Fruit fly (Drosophila melanogaster) whole organism, embryonic: Measurements from ENCODE around the gene Psf2.
A peak's percentile ranks its signal among the peaks of the same experiment; 100 is the strongest.

ENCODE experiments used
- Ada2b ChIP-seq: fragments of 200-800 bp; sonication (Bioruptor generic); IDR thresholded peaks from 2 replicates; pipeline ENCODE4 v1.3.6; 2022; ENCODE audit warnings: missing biosample characterization, missing genetic modification characterization
- BEAF-32 ChIP-seq: fragments of 200-800 bp; sonication (Bioruptor generic); optimal IDR thresholded peaks from 3 replicates; lab custom pipeline; 2017; ENCODE audit warnings: missing biosample characterization, missing genetic modification characterization, mild to moderate bottlenecking, moderate library complexity, missing genetic modification reagents
- Bdp1 ChIP-seq: fragments of 200-800 bp; sonication (Bioruptor generic); optimal IDR thresholded peaks from 3 replicates; lab custom pipeline; 2016; ENCODE audit warnings: missing biosample characterization, missing genetic modification characterization
- Bgb ChIP-seq: fragments of 200-800 bp; sonication (Bioruptor generic); IDR thresholded peaks from 2 replicates; pipeline ENCODE4 v1.3.6; 2022; ENCODE audit warnings: missing biosample characterization, missing genetic modification characterization; ENCODE audit not compliant: partially characterized antibody
- CG14667 ChIP-seq: fragments of 200-800 bp; sonication (Bioruptor generic); IDR thresholded peaks from 2 replicates; pipeline ENCODE4 v1.3.6; 2022; ENCODE audit warnings: missing biosample characterization, missing genetic modification characterization
- CG14860 ChIP-seq: fragments of 200-800 bp; sonication (Bioruptor generic); IDR thresholded peaks from 3 replicates; pipeline ENCODE4 v1.3.6; 2022; ENCODE audit warnings: missing biosample characterization, missing genetic modification characterization; ENCODE audit not compliant: partially characterized antibody
- CG15479 ChIP-seq: fragments of 200-800 bp; sonication (Bioruptor generic); optimal IDR thresholded peaks from 3 replicates; lab custom pipeline; 2019; ENCODE audit warnings: missing biosample characterization, mild to moderate bottlenecking, missing genetic modification characterization, moderate library complexity
- CG16813 ChIP-seq: fragments of 200-800 bp; sonication (Bioruptor generic); IDR thresholded peaks from 3 replicates; pipeline ENCODE4 v1.3.6; 2022; ENCODE audit warnings: missing biosample characterization, missing genetic modification characterization; ENCODE audit not compliant: partially characterized antibody
- CG18262 ChIP-seq: fragments of 200-800 bp; optimal IDR thresholded peaks from 3 replicates; lab custom pipeline; 2019; ENCODE audit warnings: missing biosample characterization, mild to moderate bottlenecking, missing genetic modification characterization, moderate library complexity
- CG2889 ChIP-seq: fragments of 200-800 bp; sonication (Bioruptor generic); IDR thresholded peaks from 3 replicates; pipeline ENCODE4 v1.3.6; 2022; ENCODE audit warnings: missing biosample characterization, missing genetic modification characterization
- CG34224 ChIP-seq: fragments of 200-800 bp; sonication (Bioruptor generic); IDR thresholded peaks from 3 replicates; pipeline ENCODE4 v1.3.6; 2022; ENCODE audit warnings: missing biosample characterization, missing genetic modification characterization; ENCODE audit not compliant: partially characterized antibody
- CG42726 ChIP-seq: fragments of 200-800 bp; sonication (Bioruptor generic); IDR thresholded peaks from 2 replicates; pipeline ENCODE4 v1.3.6; 2022; ENCODE audit warnings: missing biosample characterization, missing genetic modification characterization; ENCODE audit not compliant: partially characterized antibody
- CG6654 ChIP-seq: fragments of 200-800 bp; sonication (Bioruptor generic); optimal IDR thresholded peaks from 2 replicates; lab custom pipeline; 2017; ENCODE audit warnings: missing biosample characterization, mild to moderate bottlenecking, missing genetic modification characterization
- CG6791 ChIP-seq: fragments of 200-800 bp; sonication (Bioruptor generic); IDR thresholded peaks from 3 replicates; pipeline ENCODE4 v1.3.6; 2022; ENCODE audit warnings: missing biosample characterization, missing genetic modification characterization; ENCODE audit not compliant: partially characterized antibody
- CG7963 ChIP-seq: fragments of 200-800 bp; sonication (Bioruptor generic); IDR thresholded peaks from 3 replicates; pipeline ENCODE4 v1.3.6; 2022; ENCODE audit warnings: missing biosample characterization, missing genetic modification characterization; ENCODE audit not compliant: partially characterized antibody
- D19A ChIP-seq: fragments of 200-800 bp; optimal IDR thresholded peaks from 3 replicates; lab custom pipeline; 2019; ENCODE audit warnings: missing biosample characterization, mild to moderate bottlenecking, missing genetic modification characterization, moderate library complexity
- D19B ChIP-seq: fragments of 200-800 bp; sonication (Bioruptor generic); optimal IDR thresholded peaks from 2 replicates; lab custom pipeline; 2017; ENCODE audit warnings: missing biosample characterization, mild to moderate bottlenecking, missing genetic modification characterization
- Doc3 ChIP-seq: fragments of 200-800 bp; sonication (Bioruptor generic); IDR thresholded peaks from 3 replicates; pipeline ENCODE4 v1.3.6; 2022; ENCODE audit warnings: missing biosample characterization, missing genetic modification characterization; ENCODE audit not compliant: partially characterized antibody
- Fer2 ChIP-seq: fragments of 200-800 bp; sonication (Bioruptor generic); optimal IDR thresholded peaks from 2 replicates; lab custom pipeline; 2018; ENCODE audit warnings: missing biosample characterization, mild to moderate bottlenecking, missing genetic modification characterization, moderate library complexity
- HLH4C ChIP-seq: fragments of 200-800 bp; sonication (Bioruptor generic); IDR thresholded peaks from 3 replicates; pipeline ENCODE4 v1.3.6; 2022; ENCODE audit warnings: missing biosample characterization, missing genetic modification characterization; ENCODE audit not compliant: partially characterized antibody
- Opbp ChIP-seq: fragments of 200-800 bp; sonication (Bioruptor generic); IDR thresholded peaks from 3 replicates; pipeline ENCODE4 v1.3.6; 2022; ENCODE audit warnings: missing biosample characterization, missing genetic modification characterization; ENCODE audit not compliant: partially characterized antibody
- Rfx ChIP-seq: fragments of 200-800 bp; sonication (Bioruptor generic); IDR thresholded peaks from 2 replicates; pipeline ENCODE4 v1.3.6; 2022; ENCODE audit warnings: missing biosample characterization, missing genetic modification characterization
- Scr ChIP-seq: fragments of 200-800 bp; sonication (Bioruptor generic); IDR thresholded peaks from 2 replicates; pipeline ENCODE4 v1.3.6; 2022; ENCODE audit warnings: missing biosample characterization, missing genetic modification characterization; ENCODE audit not compliant: partially characterized antibody
- amos ChIP-seq: fragments of 200-800 bp; sonication (Bioruptor generic); IDR thresholded peaks from 2 replicates; pipeline ENCODE4 v1.3.6; 2022; ENCODE audit warnings: missing biosample characterization, missing genetic modification characterization; ENCODE audit not compliant: partially characterized antibody
- ara ChIP-seq: fragments of 200-800 bp; sonication (Bioruptor generic); IDR thresholded peaks from 2 replicates; pipeline ENCODE4 v1.3.6; 2022; ENCODE audit warnings: missing biosample characterization, missing genetic modification characterization
- ato ChIP-seq: fragments of 200-800 bp; sonication (Bioruptor generic); IDR thresholded peaks from 2 replicates; pipeline ENCODE4 v1.3.6; 2022; ENCODE audit warnings: missing biosample characterization, missing genetic modification characterization; ENCODE audit not compliant: partially characterized antibody
- bbx ChIP-seq: fragments of 200-800 bp; sonication (Bioruptor generic); IDR thresholded peaks from 2 replicates; pipeline ENCODE4 v1.3.6; 2022; ENCODE audit warnings: missing biosample characterization, missing genetic modification characterization; ENCODE audit not compliant: partially characterized antibody
- crol ChIP-seq: fragments of 200-800 bp; sonication (Bioruptor generic); IDR thresholded peaks from 2 replicates; pipeline ENCODE4 v1.3.6; 2022; ENCODE audit warnings: missing biosample characterization, missing genetic modification characterization
- ewg ChIP-seq: fragments of 200-800 bp; sonication (Bioruptor generic); optimal IDR thresholded peaks from 3 replicates; lab custom pipeline; 2017; ENCODE audit warnings: mild to moderate bottlenecking, missing biosample characterization, missing genetic modification reagents, missing genetic modification characterization
- hb ChIP-seq: fragments of 200-800 bp; sonication (Bioruptor generic); IDR thresholded peaks from 3 replicates; pipeline ENCODE4 v1.3.6; 2022; ENCODE audit warnings: missing biosample characterization, missing genetic modification characterization; ENCODE audit not compliant: partially characterized antibody
- ken ChIP-seq: fragments of 200-800 bp; sonication (Bioruptor generic); IDR thresholded peaks from 3 replicates; pipeline ENCODE4 v1.3.6; 2022; ENCODE audit warnings: missing biosample characterization, missing genetic modification characterization
- knrl ChIP-seq: fragments of 200-800 bp; sonication (Bioruptor generic); IDR thresholded peaks from 3 replicates; pipeline ENCODE4 v1.3.6; 2022; ENCODE audit warnings: missing biosample characterization, missing genetic modification characterization; ENCODE audit not compliant: partially characterized antibody
- lilli ChIP-seq: fragments of 200-800 bp; sonication (Bioruptor generic); optimal IDR thresholded peaks from 3 replicates; lab custom pipeline; 2016; ENCODE audit warnings: missing biosample characterization, missing genetic modification characterization
- nerfin-2 ChIP-seq: fragments of 200-800 bp; sonication (Bioruptor generic); IDR thresholded peaks from 2 replicates; pipeline ENCODE4 v1.3.6; 2022; ENCODE audit warnings: missing biosample characterization, missing genetic modification characterization; ENCODE audit not compliant: partially characterized antibody
- pb ChIP-seq: fragments of 200-800 bp; sonication (Bioruptor generic); optimal IDR thresholded peaks from 3 replicates; lab custom pipeline; 2016; ENCODE audit warnings: missing biosample characterization, missing genetic modification characterization
- pita ChIP-seq: fragments of 200-800 bp; sonication (Bioruptor generic); optimal IDR thresholded peaks from 2 replicates; lab custom pipeline; 2017; ENCODE audit warnings: missing biosample characterization, mild to moderate bottlenecking, missing genetic modification characterization
- pnt ChIP-seq: fragments of 200-800 bp; sonication (Bioruptor generic); optimal IDR thresholded peaks from 3 replicates; lab custom pipeline; 2016; ENCODE audit warnings: missing biosample characterization, missing genetic modification characterization
- pum ChIP-seq: fragments of 200-800 bp; sonication (Bioruptor generic); optimal IDR thresholded peaks from 2 replicates; lab custom pipeline; 2016; ENCODE audit warnings: missing biosample characterization, missing genetic modification characterization
- slbo ChIP-seq: fragments of 200-800 bp; sonication (Bioruptor generic); IDR thresholded peaks from 2 replicates; pipeline ENCODE4 v1.3.6; 2022; ENCODE audit warnings: missing biosample characterization, missing genetic modification characterization
- ssp ChIP-seq: fragments of 200-800 bp; sonication (Bioruptor generic); IDR thresholded peaks from 2 replicates; pipeline ENCODE4 v1.3.6; 2022; ENCODE audit warnings: missing biosample characterization, missing genetic modification characterization
- tio ChIP-seq: fragments of 200-800 bp; sonication (Bioruptor generic); optimal IDR thresholded peaks from 2 replicates; lab custom pipeline; 2017; ENCODE audit warnings: missing biosample characterization, missing genetic modification characterization, inconsistent platforms
- tna ChIP-seq: fragments of 200-800 bp; sonication (Bioruptor generic); IDR thresholded peaks from 2 replicates; pipeline ENCODE4 v1.3.6; 2022; ENCODE audit warnings: missing biosample characterization, missing genetic modification characterization; ENCODE audit not compliant: partially characterized antibody
- zen2 ChIP-seq: fragments of 200-800 bp; sonication (Bioruptor generic); IDR thresholded peaks from 3 replicates; pipeline ENCODE4 v1.3.6; 2022; ENCODE audit warnings: missing biosample characterization, missing genetic modification characterization; ENCODE audit not compliant: partially characterized antibody
- zf30C ChIP-seq: fragments of 200-800 bp; sonication (Bioruptor generic); optimal IDR thresholded peaks from 3 replicates; lab custom pipeline; 2018; ENCODE audit warnings: missing biosample characterization, mild to moderate bottlenecking, missing genetic modification characterization

Psf2 gene

DNA sequence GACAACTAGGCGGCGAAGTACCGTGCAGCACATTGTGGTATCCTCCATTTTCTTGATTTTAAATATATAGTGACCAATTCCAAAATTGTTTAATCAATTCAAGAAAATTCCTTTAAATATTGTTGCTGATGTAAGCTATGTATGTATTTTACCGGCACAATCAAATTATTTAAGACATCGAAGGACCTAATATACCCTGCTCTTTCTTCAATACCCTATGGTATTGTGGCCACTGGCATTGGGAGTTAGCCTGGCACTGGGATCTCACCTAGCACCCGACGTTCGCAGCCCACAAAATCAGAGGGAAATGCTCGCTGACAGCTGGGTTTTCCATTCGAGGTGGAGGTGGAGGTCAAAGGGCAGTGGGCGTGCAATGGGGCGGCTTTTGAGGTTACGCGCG lies 35.0 kb upstream of the Psf2 start (continued):
- TF ChIP-seq Ada2b (GFP tag; lab: Robert Waterston, UW) (peak; percentile 19; the same call in 1 of the 2 replicates), lilli (GFP tag; lab: Kevin White, UChicago) (peak; percentile 5), CG18262 (tag; lab: Kevin White, UChicago) (no peak), CG2889 (GFP tag; lab: Robert Waterston, UW) (no peak), D19B (GFP tag; lab: Kevin White, UChicago) (peak; percentile 66)

DNA sequence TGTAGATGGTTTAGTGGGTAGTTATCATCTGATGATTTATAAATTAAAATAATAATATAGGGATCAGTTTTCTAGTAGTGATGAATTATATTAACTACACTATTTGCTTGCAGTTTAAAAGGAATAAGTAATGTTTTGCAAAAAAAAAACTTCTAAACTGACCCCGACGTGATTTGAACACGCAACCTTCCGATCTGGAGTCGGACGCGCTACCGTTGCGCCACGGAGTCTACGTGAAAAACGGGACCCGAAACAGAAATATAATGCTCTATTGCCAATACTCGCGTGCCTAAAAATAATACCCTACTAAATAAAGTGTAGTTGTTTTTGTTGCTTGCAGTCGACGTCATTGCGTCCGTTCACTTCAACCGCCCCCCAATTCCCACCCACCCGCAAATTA lies 31.7 kb upstream of the Psf2 start:
- TF ChIP-seq CG34224 (GFP tag; lab: Robert Waterston, UW): 0 out of 3 replicates have a peak, but pooled peaks have one; percentile 35
- TF ChIP-seq Scr: peak; percentile 52
- TF ChIP-seq knrl: peak; percentile 42; the same call in 1 of the 3 replicates
- TF ChIP-seq CG6791 (GFP tag; lab: Robert Waterston, UW): peak; percentile 77
- TF ChIP-seq ewg (GFP tag; lab: Kevin White, UChicago): no peak
- TF ChIP-seq slbo (GFP tag; lab: Robert Waterston, UW): 0 out of 2 replicates have a peak, but pooled peaks have one; percentile 4
- TF ChIP-seq bbx (GFP tag; lab: Robert Waterston, UW): peak; percentile 67
- TF ChIP-seq pnt: no peak
- TF ChIP-seq zen2 (GFP tag; lab: Robert Waterston, UW): peak; percentile 42; the same call in 2 of the 3 replicates
- no peak for TF ChIP-seq BEAF-32
- peak; percentile 69; the same call in 2 of the 3 replicates for TF ChIP-seq Opbp
- TF ChIP-seq ato: peak; percentile 37; the same call in 1 of the 2 replicates
- peak; percentile 93 for TF ChIP-seq Bdp1 (GFP tag; lab: Kevin White, UChicago)
- TF ChIP-seq CG7963 (GFP tag; lab: Robert Waterston, UW): peak; percentile 51; the same call in 2 of the 3 replicates
- no peak for TF ChIP-seq pita (GFP tag; lab: Kevin White, UChicago)
- no peak for TF ChIP-seq CG6654 (GFP tag; lab: Kevin White, UChicago)
- TF ChIP-seq zf30C (GFP tag; lab: Kevin White, UChicago): no peak
- no peak for TF ChIP-seq CG14667 (GFP tag; lab: Robert Waterston, UW)
- TF ChIP-seq pb (GFP tag; lab: Kevin White, UChicago): no peak
- peak; percentile 46; the same call in 1 of the 2 replicates for TF ChIP-seq nerfin-2
- TF ChIP-seq D19A: peak; percentile 22
- TF ChIP-seq ssp: no peak
- peak; percentile 76 for TF ChIP-seq Bgb (GFP tag; lab: Robert Waterston, UW)
- TF ChIP-seq Rfx (GFP tag; lab: Robert Waterston, UW): no peak
- peak; percentile 54; the same call in 1 of the 2 replicates for TF ChIP-seq crol (GFP tag; lab: Robert Waterston, UW)
- TF ChIP-seq ken (GFP tag; lab: Robert Waterston, UW): no peak
- TF ChIP-seq tio (GFP tag; lab: Kevin White, UChicago): no peak
- peak; percentile 50; the same call in 1 of the 3 replicates for TF ChIP-seq hb (GFP tag; lab: Robert Waterston, UW)
- TF ChIP-seq ara (GFP tag; lab: Robert Waterston, UW): no peak
- TF ChIP-seq Fer2: no peak
- TF ChIP-seq CG15479: peak; percentile 24
- peak; percentile 50; the same call in 2 of the 3 replicates for TF ChIP-seq CG16813 (GFP tag; lab: Robert Waterston, UW)
- peak; percentile 55 for TF ChIP-seq CG42726 (GFP tag; lab: Robert Waterston, UW)
- TF ChIP-seq amos (GFP tag; lab: Robert Waterston, UW): peak; percentile 67; the same call in 1 of the 2 replicates
- peak; percentile 21; the same call in 1 of the 2 replicates for TF ChIP-seq tna (GFP tag; lab: Robert Waterston, UW)
- peak; percentile 59 for TF ChIP-seq CG14860
- peak; percentile 68 for TF ChIP-seq HLH4C
- 0 out of 3 replicates have a peak, but pooled peaks have one; percentile 22 for TF ChIP-seq Doc3 (GFP tag; lab: Robert Waterston, UW)
- TF ChIP-seq pum (GFP tag; lab: Kevin White, UChicago): no peak
